Fruit fly (Drosophila melanogaster) whole organism, wandering third instar larva: ENCODE results near the gene Irp-1A.

Experiments
- Abd-B ChIP-seq: fragments of >200 bp; optimal IDR thresholded peaks from 2 replicates; lab custom pipeline; 2017; ENCODE audit warnings: missing biosample characterization, missing genetic modification characterization
- CrebA ChIP-seq: fragments of 200-800 bp; sonication (Bioruptor generic); optimal IDR thresholded peaks from 2 replicates; lab custom pipeline; 2016; ENCODE audit warnings: missing biosample characterization, mild to moderate bottlenecking, missing genetic modification characterization, borderline replicate concordance
- Dfd ChIP-seq: fragments of >200 bp; optimal IDR thresholded peaks from 2 replicates; lab custom pipeline; 2017; ENCODE audit warnings: missing biosample characterization, missing genetic modification characterization
- Dif ChIP-seq: fragments of 200-275, 200-300 bp; sonication (Bioruptor generic); optimal IDR thresholded peaks from 2 replicates; lab custom pipeline; 2018; ENCODE audit warnings: missing biosample characterization, missing genetic modification characterization; ENCODE audit not compliant: partially characterized antibody
- GATAd ChIP-seq: sonication (Bioruptor generic); optimal IDR thresholded peaks from 2 replicates; lab custom pipeline; 2016; ENCODE audit warnings: missing biosample characterization, missing genetic modification characterization
- Hnf4 ChIP-seq: fragments of 200-800 bp; sonication (Bioruptor generic); optimal IDR thresholded peaks from 2 replicates; lab custom pipeline; 2016; ENCODE audit warnings: missing biosample characterization, mild to moderate bottlenecking, missing genetic modification characterization
- Hr78 ChIP-seq: fragments of >200 bp; optimal IDR thresholded peaks from 2 replicates; lab custom pipeline; 2017; ENCODE audit warnings: missing biosample characterization, missing genetic modification characterization
- Hr83 ChIP-seq: fragments of 200-300 bp; sonication (Bioruptor generic); optimal IDR thresholded peaks from 2 replicates; lab custom pipeline; 2016; ENCODE audit warnings: missing biosample characterization, mild to moderate bottlenecking, missing genetic modification characterization, moderate library complexity; ENCODE audit not compliant: poor library complexity, severe bottlenecking
- Jra ChIP-seq: sonication (Bioruptor generic); optimal IDR thresholded peaks from 2 replicates; lab custom pipeline; 2016; ENCODE audit warnings: missing biosample characterization, missing genetic modification characterization
- Mio ChIP-seq: sonication (Bioruptor generic); optimal IDR thresholded peaks from 2 replicates; lab custom pipeline; 2016; ENCODE audit warnings: missing biosample characterization, missing genetic modification characterization
- N ChIP-seq: fragments of >200 bp; optimal IDR thresholded peaks from 2 replicates; lab custom pipeline; 2018; ENCODE audit warnings: missing biosample characterization, missing external identifiers, missing genetic modification characterization
- OdsH ChIP-seq: fragments of 200-800 bp; sonication (Bioruptor generic); optimal IDR thresholded peaks from 2 replicates; lab custom pipeline; 2016; ENCODE audit warnings: missing biosample characterization, mild to moderate bottlenecking, missing genetic modification characterization
- Rel ChIP-seq, 2 experiments: fragments of 200-800 bp; sonication (Bioruptor generic) in 1 of 2; optimal IDR thresholded peaks; 2 replicates in 1 of 2; 3 replicates in 1 of 2; lab custom pipeline; 2016 to 2019; ENCODE audit warnings: mild to moderate bottlenecking in 2 of 2, missing biosample characterization in 2 of 2, missing genetic modification characterization in 2 of 2, moderate library complexity in 1 of 2
- Vsx2 ChIP-seq: fragments of 200-300, 225-300 bp; sonication (Bioruptor generic); optimal IDR thresholded peaks from 2 replicates; lab custom pipeline; 2018; ENCODE audit warnings: missing biosample characterization, missing genetic modification characterization; ENCODE audit not compliant: partially characterized antibody
- br ChIP-seq: fragments of 200-800 bp; sonication (Bioruptor generic); optimal IDR thresholded peaks from 2 replicates; lab custom pipeline; 2016; ENCODE audit warnings: missing biosample characterization, missing genetic modification characterization
- brk ChIP-seq: fragments of 200-800 bp; sonication (Bioruptor generic); optimal IDR thresholded peaks from 2 replicates; lab custom pipeline; 2016; ENCODE audit warnings: missing biosample characterization, mild to moderate bottlenecking, missing genetic modification characterization
- dl ChIP-seq, 2 experiments: fragments of 175-275, 200-275 bp in 1 of 2; fragments of 200-275 bp in 1 of 2; sonication (Bioruptor generic); optimal IDR thresholded peaks; lab custom pipeline; 2018; ENCODE audit warnings: mild to moderate bottlenecking in 2 of 2, missing biosample characterization in 2 of 2, missing genetic modification characterization in 2 of 2, moderate library complexity in 2 of 2; ENCODE audit not compliant: partially characterized antibody in 2 of 2, insufficient read depth in 1 of 2
- dsf ChIP-seq: sonication (Bioruptor generic); optimal IDR thresholded peaks from 2 replicates; lab custom pipeline; 2016; ENCODE audit warnings: missing biosample characterization, missing genetic modification characterization, borderline replicate concordance
- ey ChIP-seq: fragments of 200-800 bp; sonication (Bioruptor generic); optimal IDR thresholded peaks from 2 replicates; lab custom pipeline; 2016; ENCODE audit warnings: missing biosample characterization, missing genetic modification characterization
- foxo ChIP-seq, 2 experiments: fragments of 200-800 bp; sonication (Bioruptor generic); optimal IDR thresholded peaks; 2 replicates in 1 of 2; 3 replicates in 1 of 2; lab custom pipeline; 2016 to 2017; ENCODE audit warnings: missing biosample characterization in 2 of 2, missing genetic modification characterization in 2 of 2
- fru ChIP-seq: fragments of 200-800 bp; sonication (Bioruptor generic); optimal IDR thresholded peaks from 3 replicates; lab custom pipeline; 2016; ENCODE audit warnings: missing biosample characterization, mild to moderate bottlenecking, missing genetic modification characterization
- h ChIP-seq: fragments of 200-800 bp; sonication (Bioruptor generic); optimal IDR thresholded peaks from 3 replicates; lab custom pipeline; 2016; ENCODE audit warnings: missing biosample characterization, mild to moderate bottlenecking, missing genetic modification characterization
- jim ChIP-seq: fragments of 175-275, 200-325 bp; sonication (Bioruptor generic); optimal IDR thresholded peaks from 2 replicates; lab custom pipeline; 2016; ENCODE audit warnings: missing biosample characterization, mild to moderate bottlenecking, missing genetic modification characterization
- lola ChIP-seq: fragments of >200 bp; optimal IDR thresholded peaks from 2 replicates; lab custom pipeline; 2017; ENCODE audit warnings: missing biosample characterization, missing genetic modification characterization
- pan ChIP-seq: fragments of >200 bp; optimal IDR thresholded peaks from 2 replicates; lab custom pipeline; 2017
- psq ChIP-seq: fragments of 200-800 bp; sonication (Bioruptor generic); optimal IDR thresholded peaks from 3 replicates; lab custom pipeline; 2017; ENCODE audit warnings: missing biosample characterization, mild to moderate bottlenecking, missing genetic modification characterization, moderate library complexity
- rgr ChIP-seq: fragments of 200-800 bp; sonication (Bioruptor generic); optimal IDR thresholded peaks from 3 replicates; lab custom pipeline; 2016; ENCODE audit warnings: missing biosample characterization, mild to moderate bottlenecking, missing genetic modification characterization
- sage ChIP-seq: fragments of 200-800 bp; sonication (Bioruptor generic); optimal IDR thresholded peaks from 2 replicates; lab custom pipeline; 2016; ENCODE audit warnings: missing biosample characterization, mild to moderate bottlenecking, missing genetic modification characterization
- sv ChIP-seq: fragments of 200-800 bp; sonication (Bioruptor generic); optimal IDR thresholded peaks from 3 replicates; lab custom pipeline; 2016; ENCODE audit warnings: missing biosample characterization, missing genetic modification characterization
- tai ChIP-seq: sonication (Bioruptor generic); optimal IDR thresholded peaks from 2 replicates; lab custom pipeline; 2016; ENCODE audit warnings: missing biosample characterization, missing genetic modification characterization
- usp ChIP-seq: fragments of >200 bp; optimal IDR thresholded peaks from 2 replicates; lab custom pipeline; 2017; ENCODE audit warnings: missing biosample characterization, missing genetic modification characterization
- woc ChIP-seq: sonication (Bioruptor generic); optimal IDR thresholded peaks from 2 replicates; lab custom pipeline; 2016; ENCODE audit warnings: missing biosample characterization, mild to moderate bottlenecking, missing genetic modification characterization

Irp-1A gene

DNA sequence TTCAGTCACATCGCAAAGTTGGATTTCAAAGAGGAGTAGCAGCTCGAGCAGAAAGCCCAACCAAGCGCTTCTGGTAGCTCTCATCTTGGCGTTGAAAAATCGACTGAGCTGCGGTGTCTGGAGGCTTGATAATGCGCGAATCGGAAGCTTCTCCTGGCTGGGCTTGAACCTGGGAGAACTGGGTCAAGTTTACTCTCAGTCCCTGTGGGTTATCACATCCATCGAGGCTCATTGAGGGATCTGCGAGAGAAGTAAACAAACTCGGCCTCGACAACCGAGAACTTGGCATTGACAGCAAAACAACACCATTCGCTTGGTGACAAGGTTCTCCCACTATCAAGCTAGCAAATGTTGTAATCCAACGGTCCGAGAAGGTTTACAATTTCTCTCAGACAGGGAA lies 36.6 kb upstream of the Irp-1A start, which contains the start of gene Nepl13:
Gene Nepl13, minus strand, starts transcription at position 89 of the 400 bp plus-strand sequence.
- TF ChIP-seq tai (no peak), Hr83 (GFP tag; lab: Kevin White, UChicago) (no peak), rgr (no peak), Hr78 (no peak), Hnf4 (GFP tag; lab: Kevin White, UChicago) (no peak), fru (no peak), usp (GFP tag; lab: Kevin White, UChicago) (no peak), brk (GFP tag; lab: Kevin White, UChicago) (no peak), Mio (GFP tag; lab: Kevin White, UChicago) (no peak), dl (GFP tag; optimal IDR thresholded peaks at IDR 0.05; lab: Kevin White, UChicago; ENCODE audit: insufficient read depth in 1 of 2, partially characterized antibody in 2 of 2) (no peak), foxo (GFP tag; optimal IDR thresholded peaks at IDR 0.05; lab: Kevin White, UChicago) (no peak), ey (GFP tag; lab: Kevin White, UChicago) (no peak), OdsH (GFP tag; lab: Kevin White, UChicago) (no peak), CrebA (GFP tag; lab: Kevin White, UChicago) (no peak), jim (GFP tag; lab: Kevin White, UChicago) (no peak), Vsx2 (GFP tag; lab: Kevin White, UChicago) (no peak)

DNA sequence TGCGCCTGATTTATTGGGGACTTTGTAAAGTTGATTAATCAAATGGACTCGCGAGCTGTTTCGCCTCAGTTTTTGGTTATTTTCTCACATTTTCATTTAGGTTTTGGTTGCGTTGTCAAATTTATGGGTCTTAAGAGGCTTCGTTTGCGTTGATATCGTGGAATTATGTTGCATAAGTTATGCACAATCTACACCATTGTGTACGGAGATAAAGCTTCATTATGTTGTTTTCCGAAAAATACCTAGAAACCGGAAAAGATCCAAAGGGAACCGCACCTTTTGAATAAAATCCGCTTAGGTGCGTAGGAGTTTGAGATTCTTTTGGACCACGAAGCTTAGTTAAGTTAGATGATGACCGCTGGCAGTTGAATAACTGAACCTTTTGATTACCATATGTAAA lies 32.7 kb upstream of the Irp-1A start:
- TF ChIP-seq Hr83 (GFP tag; lab: Kevin White, UChicago), result no peak
- no peak for TF ChIP-seq Dif (GFP tag; lab: Kevin White, UChicago)
- TF ChIP-seq woc, result no peak
- TF ChIP-seq sv (GFP tag; lab: Kevin White, UChicago), result no peak
- TF ChIP-seq N (GFP tag; lab: Kevin White, UChicago), result no peak
- TF ChIP-seq Hnf4 (GFP tag; lab: Kevin White, UChicago), result no peak

- TF ChIP-seq sage (no peak), Rel (GFP tag; optimal IDR thresholded peaks at IDR 0.05; lab: Kevin White, UChicago) (no peak), Rel (tag; optimal IDR thresholded peaks at IDR 0.05; lab: Kevin White, UChicago) (peak; percentile 51)
Measured at dm6 chr3R:22756289-22756688, 31.9 kb upstream of the Irp-1A start.

- TF ChIP-seq dl (GFP tag; optimal IDR thresholded peaks at IDR 0.05; lab: Kevin White, UChicago; ENCODE audit: insufficient read depth in 1 of 2, partially characterized antibody in 2 of 2) (peak in 1 of 2 experiments; percentile 8), N (GFP tag; lab: Kevin White, UChicago) (no peak)
Measured at dm6 chr3R:22755187-22755777, 30.9 kb upstream of the Irp-1A start.

DNA sequence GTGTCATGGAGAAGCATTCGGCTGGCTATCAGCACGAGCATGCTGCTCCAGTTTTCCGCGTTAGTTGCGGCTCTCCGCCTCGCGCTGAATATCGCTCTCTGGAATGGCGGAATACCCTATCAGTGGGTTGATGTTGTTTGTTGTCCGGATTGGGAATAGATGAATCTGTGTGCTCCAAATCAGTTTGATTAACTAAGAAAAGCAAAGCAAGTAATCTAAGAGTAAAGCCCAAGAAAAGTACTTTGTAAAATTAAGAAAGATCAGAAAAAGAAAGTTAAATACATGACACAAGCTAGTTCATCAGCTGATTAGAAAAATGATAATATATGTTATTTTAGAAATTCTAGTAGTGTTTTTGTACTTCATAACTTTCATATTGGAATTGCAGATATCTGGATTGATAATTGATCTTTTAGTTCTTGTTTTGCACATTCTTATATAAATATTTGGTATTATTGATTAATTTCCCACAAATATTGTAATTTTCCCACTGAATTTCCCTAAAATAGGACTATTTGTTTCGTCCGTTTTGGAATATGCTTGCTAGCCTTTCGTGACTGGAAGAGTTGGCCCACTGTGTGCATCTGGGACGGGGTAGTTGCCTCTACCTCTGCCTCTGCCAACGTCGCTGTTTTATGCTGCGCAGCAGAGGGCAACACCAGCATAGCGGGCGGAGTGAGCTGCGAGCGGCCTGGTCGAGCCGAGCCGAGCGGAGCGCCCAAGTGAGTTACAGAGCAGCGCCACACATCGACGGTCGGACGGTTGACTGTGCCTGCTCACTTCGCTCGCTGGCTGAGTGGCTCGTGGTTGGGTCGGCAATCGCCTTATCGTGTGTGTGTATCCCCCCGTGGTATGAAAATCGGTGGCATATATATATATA lies 29.7 kb upstream of the Irp-1A start:
- TF ChIP-seq Mio (GFP tag; lab: Kevin White, UChicago) (no peak), Dfd (GFP tag; lab: Kevin White, UChicago) (no peak), Rel (GFP tag; optimal IDR thresholded peaks at IDR 0.05; lab: Kevin White, UChicago) (no peak), Rel (tag; optimal IDR thresholded peaks at IDR 0.05; lab: Kevin White, UChicago) (peak; percentile 83), psq (GFP tag; lab: Kevin White, UChicago) (no peak), foxo (GFP tag; optimal IDR thresholded peaks at IDR 0.05; lab: Kevin White, UChicago) (peak in 1 of 2 experiments; percentile 33), N (GFP tag; lab: Kevin White, UChicago) (no peak), GATAd (no peak), dsf (GFP tag; lab: Kevin White, UChicago) (no peak), ey (GFP tag; lab: Kevin White, UChicago) (peak; percentile 5), OdsH (GFP tag; lab: Kevin White, UChicago) (no peak), woc (no peak), pan (lab: Kevin White, UChicago) (no peak), dl (GFP tag; optimal IDR thresholded peaks at IDR 0.05; lab: Kevin White, UChicago; ENCODE audit: insufficient read depth in 1 of 2, partially characterized antibody in 2 of 2) (peak in 1 of 2 experiments; percentile 53), h (GFP tag; lab: Kevin White, UChicago) (peak; percentile 22), Dif (GFP tag; lab: Kevin White, UChicago) (peak; percentile 62), lola (GFP tag; lab: Kevin White, UChicago) (no peak), tai (no peak), Jra (GFP tag; lab: Kevin White, UChicago) (no peak), fru (peak; percentile 6), sv (GFP tag; lab: Kevin White, UChicago) (peak; percentile 22), Abd-B (no peak), br (GFP tag; lab: Kevin White, UChicago) (no peak), Hr83 (GFP tag; lab: Kevin White, UChicago) (no peak), rgr (peak; percentile 19)
